Worm (Caenorhabditis elegans) whole organism, L2 larva: ENCODE results near the gene wip-1.

Experiments used
- R02D3.7 ChIP-seq: fragments of 150-350 bp; optimal IDR thresholded peaks from 2 replicates; lab custom pipeline; 2014; ENCODE audit warnings: missing biosample characterization, missing genetic modification characterization
- Y55F3AM.14 ChIP-seq: fragments of 200-800 bp; sonication (Bioruptor generic); optimal IDR thresholded peaks from 2 replicates; lab custom pipeline; 2018; ENCODE audit warnings: mild to moderate bottlenecking, missing genetic modification characterization, missing compliant biosample characterization
- ZK546.5 ChIP-seq: sonication (generic microtip); optimal IDR thresholded peaks from 2 replicates; lab custom pipeline; 2017; ENCODE audit warnings: missing biosample characterization, missing genetic modification characterization
- aly-2 ChIP-seq: fragments of 150-350 bp; optimal IDR thresholded peaks from 2 replicates; lab custom pipeline; 2014; ENCODE audit warnings: missing biosample characterization, missing genetic modification characterization
- ama-1 ChIP-seq: fragments of 150-350 bp; optimal IDR thresholded peaks from 2 replicates; lab custom pipeline; 2018; ENCODE audit warnings: inconsistent platforms
- ceh-16 ChIP-seq: fragments of 150-350 bp; optimal IDR thresholded peaks from 2 replicates; lab custom pipeline; 2014; ENCODE audit warnings: missing biosample characterization, missing genetic modification characterization
- ceh-82 ChIP-seq: fragments of 150-350 bp; optimal IDR thresholded peaks from 2 replicates; lab custom pipeline; 2014; ENCODE audit warnings: missing biosample characterization, missing genetic modification characterization
- elt-3 ChIP-seq: sonication (generic microtip); optimal IDR thresholded peaks from 2 replicates; lab custom pipeline; 2017; ENCODE audit warnings: missing biosample characterization, missing genetic modification characterization
- lin-11 ChIP-seq: fragments of 150-350 bp; sonication (generic microtip); optimal IDR thresholded peaks from 2 replicates; lab custom pipeline; 2014; ENCODE audit warnings: missing biosample characterization, missing genetic modification characterization, inconsistent platforms, mixed read lengths
- lsy-2 ChIP-seq, 2 experiments: fragments of 150-350 bp in 1 of 2; sonication (generic microtip) in 1 of 2; optimal IDR thresholded peaks; 2 replicates each; lab custom pipeline; 2014 to 2017; ENCODE audit warnings: missing biosample characterization in 2 of 2, missing genetic modification characterization in 2 of 2
- nhr-11 ChIP-seq: fragments of 150-350 bp; optimal IDR thresholded peaks from 2 replicates; lab custom pipeline; 2014; ENCODE audit warnings: missing biosample characterization, missing genetic modification characterization
- nhr-6 ChIP-seq: fragments of 150-350 bp; optimal IDR thresholded peaks from 2 replicates; lab custom pipeline; 2014; ENCODE audit warnings: missing biosample characterization, missing genetic modification characterization
- peb-1 ChIP-seq: fragments of 150-350 bp; optimal IDR thresholded peaks from 2 replicates; lab custom pipeline; 2014; ENCODE audit warnings: missing biosample characterization, missing genetic modification characterization
- unc-62 ChIP-seq: fragments of 150-350 bp; optimal IDR thresholded peaks from 2 replicates; lab custom pipeline; 2014; ENCODE audit warnings: missing biosample characterization, missing genetic modification reagents, missing genetic modification characterization

ce11 chrIII:5053541-5053940 lies 35.1 kb downstream of the wip-1 start, which contains the start of gene C45G9.8:
- no peak for TF ChIP-seq unc-62 (GFP tag; lab: Kevin White, UChicago)
- no peak for TF ChIP-seq ceh-16 (tag; lab: Kevin White, UChicago)
- no peak for TF ChIP-seq ceh-82 (tag; lab: Kevin White, UChicago)
- TF ChIP-seq lin-11, result no peak
- no peak for TF ChIP-seq R02D3.7 (tag; lab: Kevin White, UChicago)
- TF ChIP-seq elt-3, result no peak
- no peak for TF ChIP-seq Y55F3AM.14
- TF ChIP-seq nhr-11 (tag; lab: Kevin White, UChicago), result no peak
- TF ChIP-seq aly-2, result no peak
- no peak for TF ChIP-seq nhr-6
- no peak for TF ChIP-seq peb-1 (tag; lab: Kevin White, UChicago)
- no peak for TF ChIP-seq ama-1 (lab: Kevin White, UChicago)
- TF ChIP-seq lsy-2 (tag; optimal IDR thresholded peaks at IDR 0.05; lab: Kevin White, UChicago), result no peak
- TF ChIP-seq ZK546.5 (tag; lab: Kevin White, UChicago), result no peak
